Worm (Caenorhabditis elegans) whole organism, late embryonic: ENCODE measurements around the gene Y38E10A.9.

Source experiments
- ahr-1 ChIP-seq: sonication (generic microtip); optimal IDR thresholded peaks from 2 replicates; lab custom pipeline; 2016; ENCODE audit warnings: missing genetic modification characterization, missing compliant biosample characterization
- ceh-24 ChIP-seq: sonication (generic microtip); optimal IDR thresholded peaks from 2 replicates; lab custom pipeline; 2016; ENCODE audit warnings: mild to moderate bottlenecking, missing genetic modification characterization, missing compliant biosample characterization
- fax-1 ChIP-seq: sonication (generic microtip); optimal IDR thresholded peaks from 2 replicates; lab custom pipeline; 2016; ENCODE audit warnings: missing genotype, missing genetic modification characterization, missing compliant biosample characterization
- fkh-10 ChIP-seq: fragments of 150-350 bp; optimal IDR thresholded peaks from 2 replicates; lab custom pipeline; 2014; ENCODE audit warnings: missing biosample characterization, missing genetic modification reagents, missing genetic modification characterization
- nhr-232 ChIP-seq: sonication (generic microtip); optimal IDR thresholded peaks from 2 replicates; lab custom pipeline; 2016; ENCODE audit warnings: missing genetic modification characterization, missing compliant biosample characterization
- pha-4 ChIP-seq: fragments of 150-350 bp; optimal IDR thresholded peaks from 2 replicates; lab custom pipeline; 2018; ENCODE audit warnings: missing biosample characterization, missing genetic modification reagents, missing genetic modification characterization
- sdc-2 ChIP-seq: sonication (generic microtip); optimal IDR thresholded peaks from 2 replicates; lab custom pipeline; 2016; ENCODE audit warnings: missing genotype, missing genetic modification characterization, missing compliant biosample characterization
- sox-2 ChIP-seq: fragments of 200-800 bp; sonication (Bioruptor generic); IDR thresholded peaks from 2 replicates; pipeline ENCODE4 v1.3.6; 2022; ENCODE audit warnings: missing genetic modification reagents, missing genetic modification characterization, missing compliant biosample characterization

DNA sequence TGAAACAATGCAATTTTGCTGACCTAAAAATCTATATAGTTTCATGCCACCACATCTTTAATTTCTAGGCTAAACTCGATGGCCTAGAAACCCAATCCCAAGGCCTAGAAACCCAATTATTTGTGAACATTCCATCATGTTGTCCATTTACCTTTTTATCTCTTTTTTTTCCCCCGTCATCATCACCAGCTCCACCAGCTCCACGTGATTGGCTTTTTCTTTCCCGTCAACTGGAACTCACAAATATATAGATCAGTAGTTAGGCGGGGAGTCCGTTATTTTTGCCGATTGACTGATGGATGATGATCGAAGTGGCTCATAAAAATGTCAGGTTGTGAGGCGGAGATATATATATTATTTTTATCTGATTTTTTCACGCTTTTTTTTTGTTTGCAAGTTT lies 49.7 kb downstream of the Y38E10A.9 start:
- TF ChIP-seq sox-2 (no peak), ahr-1 (tag; lab: Kevin White, UChicago) (no peak), pha-4 (tag; lab: Kevin White, UChicago) (no peak), fkh-10 (GFP tag; lab: Kevin White, UChicago) (no peak), nhr-232 (tag; lab: Kevin White, UChicago) (no peak), sdc-2 (tag; lab: Kevin White, UChicago) (no peak), fax-1 (no peak), ceh-24 (tag; lab: Kevin White, UChicago) (no peak)
